Fruit fly (Drosophila melanogaster): ENCODE measurements around the gene Naa40.
A peak's percentile ranks its signal among the peaks of the same experiment; 100 is the strongest.

Gene Naa40

dm6 chr3R:29696359-29696758 is 28.4 kb downstream of the Naa40 start:
- TF ChIP-seq dmrt11E (tag; optimal IDR thresholded peaks at IDR 0.05) (peak; percentile 71), CG32772 (GFP tag; IDR thresholded peaks at IDR 0.05) (0 out of 2 replicates have a peak, but pooled peaks have one; percentile 25), vvl (GFP tag; IDR thresholded peaks at IDR 0.05) (0 out of 2 replicates have a peak, but pooled peaks have one; percentile 22), exex (tag; optimal IDR thresholded peaks at IDR 0.05) (no peak), ara (GFP tag; IDR thresholded peaks at IDR 0.05) (peak; percentile 38; the same call in 1 of the 2 replicates), CG12219 (GFP tag; optimal IDR thresholded peaks at IDR 0.05) (no peak), CG18262 (tag; optimal IDR thresholded peaks at IDR 0.05) (peak; percentile 38), gsb-n (tag; optimal IDR thresholded peaks at IDR 0.05) (peak; percentile 14), H2.0 (GFP tag; IDR thresholded peaks at IDR 0.05) (peak; percentile 40; the same call in 1 of the 2 replicates), al (GFP tag; IDR thresholded peaks at IDR 0.05) (no peak), ac (GFP tag; optimal IDR thresholded peaks at IDR 0.05) (peak; percentile 16), CG1602 (GFP tag; optimal IDR thresholded peaks at IDR 0.05) (peak; percentile 18), unpg (GFP tag; optimal IDR thresholded peaks at IDR 0.05) (peak; percentile 22), nmo (GFP tag; optimal IDR thresholded peaks at IDR 0.05) (peak; percentile 14), MBD-R2 (GFP tag; IDR thresholded peaks at IDR 0.05) (no peak), Xbp1 (GFP tag; optimal IDR thresholded peaks at IDR 0.05) (peak; percentile 23), CG4424 (GFP tag; optimal IDR thresholded peaks at IDR 0.05) (peak; percentile 36), CG4617 (GFP tag; optimal IDR thresholded peaks at IDR 0.05; ENCODE audit: borderline replicate concordance) (no peak), CG17328 (GFP tag; IDR thresholded peaks at IDR 0.05) (peak; percentile 71), D (optimal IDR thresholded peaks at IDR 0.05) (no peak), D (GFP tag; optimal IDR thresholded peaks at IDR 0.05) (peak; percentile 11), CG17568 (GFP tag; optimal IDR thresholded peaks at IDR 0.05) (no peak), lola (GFP tag; optimal IDR thresholded peaks at IDR 0.05) (peak in 1 of 3 experiments; percentile 28), lmd (GFP tag; IDR thresholded peaks at IDR 0.05) (peak; percentile 19; the same call in 1 of the 2 replicates), sens (GFP tag) (peak; percentile 89), Sry-β (GFP tag; optimal IDR thresholded peaks at IDR 0.05) (no peak), ind (GFP tag; optimal IDR thresholded peaks at IDR 0.05) (no peak), CG31441 (GFP tag; IDR thresholded peaks at IDR 0.05) (no peak; the same call in 1 of the 2 replicates), fd102C (GFP tag; optimal IDR thresholded peaks at IDR 0.05) (peak; percentile 28), CG4360 (GFP tag; IDR thresholded peaks at IDR 0.05) (0 out of 2 replicates have a peak, but pooled peaks have one; percentile 15), Elba2 (GFP tag; optimal IDR thresholded peaks at IDR 0.05) (peak; percentile 40), CG10267 (tag; optimal IDR thresholded peaks at IDR 0.05) (peak; percentile 42), CG4707 (GFP tag; optimal IDR thresholded peaks at IDR 0.05) (no peak), sob (GFP tag; IDR thresholded peaks at IDR 0.05) (peak; percentile 9; the same call in 1 of the 2 replicates), seq (GFP tag; IDR thresholded peaks at IDR 0.05) (no peak), Ada2b (GFP tag; IDR thresholded peaks at IDR 0.05) (0 out of 2 replicates have a peak, but pooled peaks have one; percentile 7), CG3281 (GFP tag; optimal IDR thresholded peaks at IDR 0.05) (no peak), gfzf (GFP tag; optimal IDR thresholded peaks at IDR 0.05) (no peak), CG7839 (tag; optimal IDR thresholded peaks at IDR 0.05) (peak; percentile 13), CG12071 (GFP tag; optimal IDR thresholded peaks at IDR 0.05) (no peak), CG14050 (GFP tag; IDR thresholded peaks at IDR 0.05) (no peak), zf30C (GFP tag; optimal IDR thresholded peaks at IDR 0.05) (peak; percentile 9), ci (GFP tag; IDR thresholded peaks at IDR 0.05) (0 out of 3 replicates have a peak, but pooled peaks have one; percentile 24), CG4404 (GFP tag; IDR thresholded peaks at IDR 0.05) (peak; percentile 67), ssp (GFP tag; IDR thresholded peaks at IDR 0.05) (0 out of 2 replicates have a peak, but pooled peaks have one; percentile 14), ham (GFP tag; IDR thresholded peaks at IDR 0.05) (no peak), CG3407 (GFP tag; optimal IDR thresholded peaks at IDR 0.05) (no peak), Hand (GFP tag; optimal IDR thresholded peaks at IDR 0.05) (no peak), tll (GFP tag; optimal IDR thresholded peaks at IDR 0.05) (no peak), CG1603 (tag; optimal IDR thresholded peaks at IDR 0.05) (peak; percentile 63)
